Fruit fly (Drosophila melanogaster) whole organism, embryonic: ENCODE results near the gene CG7080.
A peak's percentile ranks its signal among the peaks of the same experiment; 100 is the strongest.

Experiments
- CG10654 ChIP-seq: fragments of 200-800 bp; sonication (Bioruptor generic); optimal IDR thresholded peaks from 2 replicates; lab custom pipeline; 2016; ENCODE audit warnings: missing biosample characterization, missing genetic modification characterization
- CG11247 ChIP-seq: fragments of 200-800 bp; sonication (Bioruptor generic); IDR thresholded peaks from 2 replicates; pipeline ENCODE4 v1.3.6; 2022; ENCODE audit warnings: missing biosample characterization, missing genetic modification characterization
- CG12104 ChIP-seq: fragments of 200-800 bp; sonication (Bioruptor generic); optimal IDR thresholded peaks from 3 replicates; lab custom pipeline; 2016; ENCODE audit warnings: missing biosample characterization, missing genetic modification characterization
- CG12769 ChIP-seq: fragments of 200-800 bp; sonication (Bioruptor generic); optimal IDR thresholded peaks from 2 replicates; lab custom pipeline; 2019; ENCODE audit warnings: missing biosample characterization, mild to moderate bottlenecking, missing genetic modification characterization, moderate library complexity
- CG14667 ChIP-seq: fragments of 200-800 bp; sonication (Bioruptor generic); IDR thresholded peaks from 2 replicates; pipeline ENCODE4 v1.3.6; 2022; ENCODE audit warnings: missing biosample characterization, missing genetic modification characterization
- CG14965 ChIP-seq: fragments of 200-800 bp; sonication (Bioruptor generic); optimal IDR thresholded peaks from 2 replicates; lab custom pipeline; 2016; ENCODE audit warnings: missing biosample characterization, missing genetic modification characterization, borderline replicate concordance
- CG17361 ChIP-seq: fragments of 200-800 bp; sonication (Bioruptor generic); IDR thresholded peaks from 3 replicates; pipeline ENCODE4 v1.3.6; 2022; ENCODE audit warnings: missing biosample characterization, missing genetic modification characterization
- CG18476 ChIP-seq: fragments of 200-800 bp; sonication (Bioruptor generic); optimal IDR thresholded peaks from 2 replicates; lab custom pipeline; 2016; ENCODE audit warnings: missing biosample characterization, mild to moderate bottlenecking, missing genetic modification characterization
- CG18599 ChIP-seq: fragments of 200-800 bp; sonication (Bioruptor generic); optimal IDR thresholded peaks from 3 replicates; lab custom pipeline; 2017; ENCODE audit warnings: missing biosample characterization, missing genetic modification characterization, mild to moderate bottlenecking, moderate library complexity, missing genetic modification reagents
- CG18619 ChIP-seq: fragments of 200-800 bp; sonication (Bioruptor generic); optimal IDR thresholded peaks from 3 replicates; lab custom pipeline; 2017; ENCODE audit warnings: missing biosample characterization, mild to moderate bottlenecking, missing genetic modification characterization
- CG31365 ChIP-seq: fragments of 200-800 bp; sonication (Bioruptor generic); optimal IDR thresholded peaks from 2 replicates; lab custom pipeline; 2018; ENCODE audit warnings: missing biosample characterization, mild to moderate bottlenecking, missing genetic modification characterization
- CG3281 ChIP-seq: fragments of 200-800 bp; sonication (Bioruptor generic); optimal IDR thresholded peaks from 3 replicates; lab custom pipeline; 2017; ENCODE audit warnings: missing biosample characterization, mild to moderate bottlenecking, missing genetic modification characterization
- CG3726 ChIP-seq: fragments of 200-800 bp; sonication (Bioruptor generic); IDR thresholded peaks from 3 replicates; pipeline ENCODE4, ENCODE4 v1.3.6; 2022; ENCODE audit warnings: missing biosample characterization, missing genetic modification characterization
- CG4404 ChIP-seq: fragments of 200-800 bp; sonication (Bioruptor generic); IDR thresholded peaks from 2 replicates; pipeline ENCODE4 v1.3.6; 2022; ENCODE audit warnings: missing biosample characterization, missing genetic modification characterization
- CG6254 ChIP-seq: fragments of 200-800 bp; sonication (Bioruptor generic); optimal IDR thresholded peaks from 3 replicates; lab custom pipeline; 2017; ENCODE audit warnings: mild to moderate bottlenecking, missing biosample characterization, missing genetic modification reagents, missing genetic modification characterization
- CG6765 ChIP-seq: fragments of 200-800 bp; sonication (Bioruptor generic); optimal IDR thresholded peaks from 3 replicates; lab custom pipeline; 2017; ENCODE audit warnings: missing biosample characterization, mild to moderate bottlenecking, missing genetic modification characterization
- CG6854 ChIP-seq: fragments of 200-800 bp; sonication (Bioruptor generic); optimal IDR thresholded peaks from 3 replicates; lab custom pipeline; 2017; ENCODE audit warnings: missing biosample characterization, mild to moderate bottlenecking, missing genetic modification characterization
- CG7786 ChIP-seq: fragments of 200-800 bp; sonication (Bioruptor generic); optimal IDR thresholded peaks from 2 replicates; lab custom pipeline; 2016; ENCODE audit warnings: missing biosample characterization, missing genetic modification characterization
- CG9932 ChIP-seq: fragments of 200-800 bp; sonication (Bioruptor generic); IDR thresholded peaks from 2 replicates; pipeline ENCODE4 v1.3.6; 2022; ENCODE audit warnings: missing biosample characterization, missing genetic modification characterization
- CHES-1-like ChIP-seq: fragments of 200-800 bp; sonication (Bioruptor generic); optimal IDR thresholded peaks from 2 replicates; lab custom pipeline; 2016; ENCODE audit warnings: missing biosample characterization, missing genetic modification characterization
- Dp ChIP-seq: fragments of 200-800 bp; sonication (Bioruptor generic); optimal IDR thresholded peaks from 2 replicates; lab custom pipeline; 2018; ENCODE audit warnings: missing biosample characterization, mild to moderate bottlenecking, missing genetic modification characterization, moderate library complexity
- Fer3 ChIP-seq: fragments of 200-800 bp; sonication (Bioruptor generic); optimal IDR thresholded peaks from 2 replicates; lab custom pipeline; 2018; ENCODE audit warnings: missing biosample characterization, mild to moderate bottlenecking, missing genetic modification characterization, moderate library complexity
- Hey ChIP-seq: fragments of 200-800 bp; sonication (Bioruptor generic); optimal IDR thresholded peaks from 3 replicates; lab custom pipeline; 2018; ENCODE audit warnings: missing biosample characterization, mild to moderate bottlenecking, missing genetic modification characterization
- Lhr ChIP-seq: fragments of 200-800 bp; sonication (Bioruptor generic); optimal IDR thresholded peaks from 3 replicates; lab custom pipeline; 2017; ENCODE audit warnings: mild to moderate bottlenecking, missing biosample characterization, missing genetic modification reagents, missing genetic modification characterization
- Neu2 ChIP-seq: fragments of 200-800 bp; sonication (Bioruptor generic); optimal IDR thresholded peaks from 3 replicates; lab custom pipeline; 2016; ENCODE audit warnings: missing biosample characterization, missing genetic modification characterization, borderline replicate concordance
- bbx ChIP-seq: fragments of 200-800 bp; sonication (Bioruptor generic); IDR thresholded peaks from 2 replicates; pipeline ENCODE4 v1.3.6; 2022; ENCODE audit warnings: missing biosample characterization, missing genetic modification characterization; ENCODE audit not compliant: partially characterized antibody
- bcd ChIP-seq: fragments of 200-800 bp; sonication (Bioruptor generic); optimal IDR thresholded peaks from 2 replicates; lab custom pipeline; 2017; ENCODE audit warnings: missing biosample characterization, mild to moderate bottlenecking, missing genetic modification characterization
- cato ChIP-seq: fragments of 200-800 bp; sonication (Bioruptor generic); optimal IDR thresholded peaks from 2 replicates; lab custom pipeline; 2016; ENCODE audit warnings: missing biosample characterization, missing genetic modification characterization, borderline replicate concordance
- caup ChIP-seq: fragments of 200-800 bp; sonication (Bioruptor generic); optimal IDR thresholded peaks from 3 replicates; lab custom pipeline; 2017; ENCODE audit warnings: missing biosample characterization, mild to moderate bottlenecking, missing genetic modification characterization, moderate library complexity; ENCODE audit not compliant: severe bottlenecking
- chinmo ChIP-seq: fragments of 200-800 bp; sonication (Bioruptor generic); IDR thresholded peaks from 4 replicates; pipeline ENCODE4 v1.3.6; 2022; ENCODE audit warnings: missing biosample characterization, missing genetic modification characterization; ENCODE audit not compliant: partially characterized antibody
- chn ChIP-seq: fragments of 200-800 bp; sonication (Bioruptor generic); optimal IDR thresholded peaks from 2 replicates; lab custom pipeline; 2016; ENCODE audit warnings: missing biosample characterization, missing genetic modification characterization
- eve ChIP-seq, 2 experiments: fragments of >200 bp; optimal IDR thresholded peaks; 2 replicates each; lab custom pipeline; 2017; ENCODE audit warnings: missing biosample characterization in 2 of 2, missing genetic modification characterization in 2 of 2
- gem ChIP-seq: fragments of 200-800 bp; sonication (Bioruptor generic); optimal IDR thresholded peaks from 2 replicates; lab custom pipeline; 2019; ENCODE audit warnings: missing biosample characterization, mild to moderate bottlenecking, missing genetic modification characterization, moderate library complexity
- grau ChIP-seq: fragments of 200-800 bp; optimal IDR thresholded peaks from 3 replicates; lab custom pipeline; 2019; ENCODE audit warnings: missing biosample characterization, mild to moderate bottlenecking, missing genetic modification characterization, moderate library complexity
- gt ChIP-seq: fragments of 200-800 bp; sonication (Bioruptor generic); IDR thresholded peaks from 2 replicates; pipeline ENCODE4 v1.3.6; 2022; ENCODE audit warnings: missing biosample characterization, missing genetic modification characterization
- insv ChIP-seq, 2 experiments: fragments of 200-800 bp; sonication (Bioruptor generic); optimal IDR thresholded peaks; 3 replicates each; lab custom pipeline; 2016 to 2018; ENCODE audit warnings: missing biosample characterization in 2 of 2, missing genetic modification characterization in 2 of 2
- inv ChIP-seq: fragments of 200-800 bp; sonication (Bioruptor generic); IDR thresholded peaks from 2 replicates; pipeline ENCODE4 v1.3.6; 2022; ENCODE audit warnings: missing biosample characterization, missing genetic modification characterization; ENCODE audit not compliant: partially characterized antibody
- kni ChIP-seq: fragments of 200-800 bp; sonication (Bioruptor generic); optimal IDR thresholded peaks from 3 replicates; lab custom pipeline; 2017; ENCODE audit warnings: mild to moderate bottlenecking, missing biosample characterization, missing genetic modification reagents, missing genetic modification characterization
- nom ChIP-seq: fragments of 200-800 bp; sonication (Bioruptor generic); optimal IDR thresholded peaks from 2 replicates; lab custom pipeline; 2017; ENCODE audit warnings: missing biosample characterization, missing genetic modification characterization, mild to moderate bottlenecking, moderate library complexity, missing genetic modification reagents
- pan ChIP-seq, 4 experiments: fragments of >200 bp in 3 of 4; fragments of 200-800 bp in 1 of 4; sonication (Bioruptor generic) in 1 of 4; optimal IDR thresholded peaks in 3 of 4; IDR thresholded peaks in 1 of 4; 2 replicates each; pipeline versions ENCODE4 v1.3.6 to Lab custom; 2017 to 2022; ENCODE audit warnings: missing biosample characterization in 2 of 4, missing genetic modification characterization in 2 of 4, mixed read lengths in 1 of 4
- sd ChIP-seq: fragments of 200-800 bp; sonication (Bioruptor generic); optimal IDR thresholded peaks from 3 replicates; lab custom pipeline; 2018; ENCODE audit warnings: missing biosample characterization, mild to moderate bottlenecking, missing genetic modification characterization, moderate library complexity
- sens ChIP-seq: fragments of 200-800 bp; sonication (Bioruptor generic); peaks from one replicate; lab custom pipeline; 2016; ENCODE audit warnings: missing biosample characterization, missing genetic modification characterization
- sug ChIP-seq: fragments of 200-800 bp; optimal IDR thresholded peaks from 2 replicates; lab custom pipeline; 2019; ENCODE audit warnings: missing biosample characterization, mild to moderate bottlenecking, missing genetic modification characterization, moderate library complexity
- usp ChIP-seq: fragments of >200 bp; optimal IDR thresholded peaks from 2 replicates; lab custom pipeline; 2017; ENCODE audit warnings: missing biosample characterization, missing genetic modification characterization
- vnd ChIP-seq: fragments of 200-800 bp; sonication (Bioruptor generic); IDR thresholded peaks from 3 replicates; pipeline ENCODE4 v1.3.6; 2022; ENCODE audit warnings: missing biosample characterization, missing genetic modification characterization; ENCODE audit not compliant: partially characterized antibody
- zfh1 ChIP-seq: fragments of 200-800 bp; sonication (Bioruptor generic); IDR thresholded peaks from 3 replicates; pipeline ENCODE4 v1.3.6; 2022; ENCODE audit warnings: missing biosample characterization, missing genetic modification characterization

CG7080 gene

DNA sequence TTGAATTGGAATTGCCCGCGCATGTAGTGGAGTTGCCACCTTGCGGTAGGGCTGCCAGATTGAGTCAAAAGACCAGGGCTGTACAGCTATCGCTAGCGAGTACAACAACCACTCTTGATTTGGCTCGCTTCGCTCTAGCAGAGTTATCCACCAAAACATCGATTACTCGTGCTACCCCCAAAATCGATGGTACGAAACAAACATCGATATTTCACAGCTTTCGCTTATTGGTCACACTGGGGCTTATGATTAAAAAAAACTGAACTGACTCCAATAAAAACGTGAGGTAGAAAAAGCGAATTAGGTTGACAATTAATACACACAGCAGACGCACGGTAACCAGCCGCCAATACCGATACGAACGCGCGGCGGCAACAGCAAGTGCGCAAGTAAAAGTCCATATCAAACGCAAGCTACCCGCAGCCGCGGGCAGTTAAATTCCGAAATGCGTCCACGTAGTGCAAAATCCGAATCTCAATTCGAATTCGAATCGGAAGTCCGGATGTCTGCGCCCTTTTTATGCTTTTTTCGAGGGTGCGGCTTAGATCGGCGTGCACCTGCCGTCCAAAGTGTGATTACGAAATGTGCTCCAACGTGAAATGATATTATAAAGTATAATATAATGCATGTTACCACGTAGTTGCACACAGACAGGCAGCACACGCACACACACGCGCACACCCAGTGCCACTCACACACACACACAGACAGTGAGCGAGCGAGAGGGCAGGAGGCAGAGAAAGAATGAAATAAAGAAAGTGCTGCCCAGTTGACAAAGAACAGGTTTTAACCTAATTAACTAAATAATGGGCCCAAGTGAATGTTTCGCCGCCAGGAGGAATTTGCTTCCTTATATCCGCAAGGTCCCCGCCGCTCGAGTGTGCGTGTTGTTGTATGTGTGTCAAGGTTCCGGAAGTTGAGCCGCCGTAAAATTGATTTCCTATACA lies 27.6 kb downstream of the CG7080 start, which contains the start of gene Sar1 (continued):
- TF ChIP-seq vnd (peak; percentile 80), Fer3 (no peak), bbx (GFP tag; lab: Robert Waterston, UW) (peak; percentile 96), Dp (GFP tag; lab: Kevin White, UChicago) (peak; percentile 100), chn (GFP tag; lab: Kevin White, UChicago) (no peak), Hey (no peak), CG12769 (tag; lab: Kevin White, UChicago) (peak; percentile 55), CG6854 (peak; percentile 39), CG10654 (peak; percentile 30), CG11247 (no peak), CG31365 (no peak), CG7786 (GFP tag; lab: Kevin White, UChicago) (peak; percentile 52), insv (GFP tag; optimal IDR thresholded peaks at IDR 0.05; lab: Kevin White, UChicago) (peak in 1 of 2 experiments; percentile 85), CG6765 (GFP tag; lab: Kevin White, UChicago) (no peak), eve (GFP tag; optimal IDR thresholded peaks at IDR 0.05; lab: Kevin White, UChicago) (no peak), bcd (GFP tag; lab: Kevin White, UChicago) (peak; percentile 29), sd (tag; lab: Kevin White, UChicago) (peak; percentile 4), CG18476 (GFP tag; lab: Kevin White, UChicago) (no peak), nom (GFP tag; lab: Kevin White, UChicago) (peak; percentile 37), chinmo (peak; percentile 94; the same call in 3 of the 4 replicates), pan (optimal IDR thresholded peaks at IDR 0.05; lab: Kevin White, UChicago) (no peak), pan (GFP tag; optimal IDR thresholded peaks at IDR 0.05 in 1 of 2, IDR thresholded peaks at IDR 0.05 in 1 of 2) (peak in 1 of 2 experiments; percentile 7), cato (GFP tag; lab: Kevin White, UChicago) (no peak), zfh1 (GFP tag; lab: Robert Waterston, UW) (peak; percentile 23; the same call in 1 of the 3 replicates), CG6254 (peak; percentile 16), gt (no peak), inv (peak; percentile 89), CG4404 (GFP tag; lab: Robert Waterston, UW) (no peak; the same call in 1 of the 2 replicates), CG14667 (GFP tag; lab: Robert Waterston, UW) (no peak), CG17361 (GFP tag; lab: Robert Waterston, UW) (peak; percentile 19; the same call in 1 of the 3 replicates), sens (GFP tag; lab: Kevin White, UChicago) (peak; percentile 82), CG12104 (no peak), kni (GFP tag; lab: Kevin White, UChicago) (peak; percentile 3), Lhr (GFP tag; lab: Kevin White, UChicago) (peak; percentile 99), grau (tag; lab: Kevin White, UChicago) (peak; percentile 41), Neu2 (GFP tag; lab: Kevin White, UChicago) (no peak), caup (GFP tag; lab: Kevin White, UChicago) (peak; percentile 22), CG18599 (GFP tag; lab: Kevin White, UChicago) (peak; percentile 24), usp (GFP tag; lab: Kevin White, UChicago) (no peak), gem (peak; percentile 16), sug (peak; percentile 60), CG3726 (GFP tag; lab: Robert Waterston, UW) (no peak), CG18619 (GFP tag; lab: Kevin White, UChicago) (no peak), CG9932 (peak; percentile 67), CG3281 (GFP tag; lab: Kevin White, UChicago) (peak; percentile 12), CG14965 (GFP tag; lab: Kevin White, UChicago) (peak; percentile 12), CHES-1-like (peak; percentile 62)
